Fruit fly (Drosophila melanogaster) whole organism, embryonic: ENCODE data around the gene CG4709.

ENCODE experiments used
- Aef1 ChIP-seq: fragments of 200-800 bp; sonication (Bioruptor generic); IDR thresholded peaks from 3 replicates; pipeline ENCODE4 v1.3.6; 2022; ENCODE audit warnings: missing biosample characterization, missing genetic modification characterization
- CG10147 ChIP-seq: fragments of 200-800 bp; sonication (Bioruptor generic); optimal IDR thresholded peaks from 2 replicates; lab custom pipeline; 2019; ENCODE audit warnings: missing biosample characterization, mild to moderate bottlenecking, missing genetic modification characterization, moderate library complexity
- CG10274 ChIP-seq: fragments of 200-800 bp; sonication (Bioruptor generic); optimal IDR thresholded peaks from 3 replicates; lab custom pipeline; 2017; ENCODE audit warnings: missing biosample characterization, mild to moderate bottlenecking, missing genetic modification characterization
- CG10431 ChIP-seq: fragments of 200-800 bp; sonication (Bioruptor generic); optimal IDR thresholded peaks from 3 replicates; lab custom pipeline; 2018; ENCODE audit warnings: missing biosample characterization, mild to moderate bottlenecking, missing genetic modification characterization
- CG10543 ChIP-seq: fragments of 200-800 bp; sonication (Bioruptor generic); optimal IDR thresholded peaks from 3 replicates; lab custom pipeline; 2017; ENCODE audit warnings: missing biosample characterization, mild to moderate bottlenecking, missing genetic modification characterization, moderate library complexity
- CG10565 ChIP-seq: fragments of 200-800 bp; sonication (Bioruptor generic); optimal IDR thresholded peaks from 3 replicates; lab custom pipeline; 2016; ENCODE audit warnings: missing biosample characterization, mild to moderate bottlenecking, missing genetic modification characterization
- CG12942 ChIP-seq: fragments of 200-800 bp; sonication (Bioruptor generic); optimal IDR thresholded peaks from 3 replicates; lab custom pipeline; 2016; ENCODE audit warnings: missing biosample characterization, missing genetic modification characterization
- CG13775 ChIP-seq: fragments of 200-800 bp; sonication (Bioruptor generic); optimal IDR thresholded peaks from 3 replicates; lab custom pipeline; 2017; ENCODE audit warnings: missing biosample characterization, mild to moderate bottlenecking, missing genetic modification characterization
- CG14441 ChIP-seq: fragments of 200-800 bp; sonication (Bioruptor generic); IDR thresholded peaks from 2 replicates; pipeline ENCODE4 v1.3.6; 2022; ENCODE audit warnings: missing biosample characterization, missing genetic modification characterization
- CG15011 ChIP-seq: fragments of 200-800 bp; sonication (Bioruptor generic); optimal IDR thresholded peaks from 3 replicates; lab custom pipeline; 2018; ENCODE audit warnings: missing biosample characterization, mild to moderate bottlenecking, missing genetic modification characterization
- CG15514 ChIP-seq: fragments of 200-800 bp; sonication (Bioruptor generic); optimal IDR thresholded peaks from 3 replicates; lab custom pipeline; 2017; ENCODE audit warnings: missing biosample characterization, missing genetic modification characterization, mild to moderate bottlenecking, moderate library complexity, missing genetic modification reagents
- CG15696 ChIP-seq: fragments of 200-800 bp; sonication (Bioruptor generic); optimal IDR thresholded peaks from 2 replicates; lab custom pipeline; 2019; ENCODE audit warnings: missing biosample characterization, mild to moderate bottlenecking, missing genetic modification characterization, moderate library complexity
- CG16813 ChIP-seq: fragments of 200-800 bp; sonication (Bioruptor generic); IDR thresholded peaks from 3 replicates; pipeline ENCODE4 v1.3.6; 2022; ENCODE audit warnings: missing biosample characterization, missing genetic modification characterization; ENCODE audit not compliant: partially characterized antibody
- CG17568 ChIP-seq: fragments of 200-800 bp; sonication (Bioruptor generic); optimal IDR thresholded peaks from 2 replicates; lab custom pipeline; 2018; ENCODE audit warnings: missing biosample characterization, mild to moderate bottlenecking, missing genetic modification characterization, moderate library complexity
- CG2120 ChIP-seq: fragments of 200-800 bp; sonication (Bioruptor generic); optimal IDR thresholded peaks from 3 replicates; lab custom pipeline; 2016; ENCODE audit warnings: missing biosample characterization, missing genetic modification characterization
- CG3065 ChIP-seq: fragments of 200-800 bp; sonication (Bioruptor generic); optimal IDR thresholded peaks from 2 replicates; lab custom pipeline; 2016; ENCODE audit warnings: missing biosample characterization, missing genetic modification characterization
- CG3838 ChIP-seq: fragments of 200-800 bp; sonication (Bioruptor generic); optimal IDR thresholded peaks from 3 replicates; lab custom pipeline; 2016; ENCODE audit warnings: missing biosample characterization, missing genetic modification characterization
- CG6254 ChIP-seq: fragments of 200-800 bp; sonication (Bioruptor generic); optimal IDR thresholded peaks from 3 replicates; lab custom pipeline; 2017; ENCODE audit warnings: mild to moderate bottlenecking, missing biosample characterization, missing genetic modification reagents, missing genetic modification characterization
- CG6272 ChIP-seq: fragments of 200-800 bp; sonication (Bioruptor generic); IDR thresholded peaks from 2 replicates; pipeline ENCODE4 v1.3.6; 2022; ENCODE audit warnings: missing biosample characterization, missing genetic modification characterization
- CG6765 ChIP-seq: fragments of 200-800 bp; sonication (Bioruptor generic); optimal IDR thresholded peaks from 3 replicates; lab custom pipeline; 2017; ENCODE audit warnings: missing biosample characterization, mild to moderate bottlenecking, missing genetic modification characterization
- CG6813 ChIP-seq: fragments of 200-800 bp; sonication (Bioruptor generic); optimal IDR thresholded peaks from 2 replicates; lab custom pipeline; 2017; ENCODE audit warnings: missing biosample characterization, missing genetic modification characterization, mild to moderate bottlenecking, moderate library complexity, missing genetic modification reagents
- CG7928 ChIP-seq: fragments of 200-800 bp; sonication (Bioruptor generic); optimal IDR thresholded peaks from 2 replicates; lab custom pipeline; 2017; ENCODE audit warnings: missing biosample characterization, mild to moderate bottlenecking, missing genetic modification characterization
- CG8290 ChIP-seq, 3 experiments: fragments of 200-800 bp; sonication (Bioruptor generic); optimal IDR thresholded peaks; 2 replicates each; lab custom pipeline; 2016 to 2019; ENCODE audit warnings: missing biosample characterization in 3 of 3, missing genetic modification characterization in 3 of 3, mild to moderate bottlenecking in 2 of 3, moderate library complexity in 1 of 3
- CG9876 ChIP-seq: fragments of 200-800 bp; sonication (Bioruptor generic); optimal IDR thresholded peaks from 2 replicates; lab custom pipeline; 2016; ENCODE audit warnings: missing biosample characterization, missing genetic modification characterization
- CTCF ChIP-seq: fragments of 200-800 bp; sonication (Bioruptor generic); optimal IDR thresholded peaks from 2 replicates; lab custom pipeline; 2017; ENCODE audit warnings: missing biosample characterization, mild to moderate bottlenecking, missing genetic modification characterization, moderate library complexity
- Deaf1 ChIP-seq: fragments of 200-800 bp; optimal IDR thresholded peaks from 3 replicates; lab custom pipeline; 2019; ENCODE audit warnings: missing biosample characterization, mild to moderate bottlenecking, missing genetic modification characterization, moderate library complexity
- E2f1 ChIP-seq: fragments of 200-800 bp; sonication (Bioruptor generic); IDR thresholded peaks from 2 replicates; pipeline ENCODE4 v1.3.6; 2022; ENCODE audit warnings: missing biosample characterization, missing genetic modification characterization
- HHEX ChIP-seq: fragments of 200-800 bp; sonication (Bioruptor generic); optimal IDR thresholded peaks from 3 replicates; lab custom pipeline; 2017; ENCODE audit warnings: missing biosample characterization, mild to moderate bottlenecking, missing genetic modification characterization, missing genetic modification reagents
- HmgD ChIP-seq: fragments of 200-800 bp; sonication (Bioruptor generic); optimal IDR thresholded peaks from 3 replicates; lab custom pipeline; 2016; ENCODE audit warnings: missing biosample characterization, missing genetic modification characterization
- Hr3 ChIP-seq: fragments of 200-800 bp; sonication (Bioruptor generic); optimal IDR thresholded peaks from 3 replicates; lab custom pipeline; 2016; ENCODE audit warnings: missing biosample characterization, missing genetic modification characterization
- MBD-R2 ChIP-seq: fragments of 200-800 bp; sonication (Bioruptor generic); IDR thresholded peaks from 2 replicates; pipeline ENCODE4 v1.3.6; 2022; ENCODE audit warnings: missing biosample characterization, missing genetic modification characterization
- Meics ChIP-seq: fragments of 200-800 bp; sonication (Bioruptor generic); optimal IDR thresholded peaks from 2 replicates; lab custom pipeline; 2017; ENCODE audit warnings: missing biosample characterization, mild to moderate bottlenecking, missing genetic modification characterization
- NC2β ChIP-seq: fragments of 200-800 bp; sonication (Bioruptor generic); optimal IDR thresholded peaks from 2 replicates; lab custom pipeline; 2016; ENCODE audit warnings: missing biosample characterization, missing genetic modification characterization
- Six4 ChIP-seq: fragments of 200-800 bp; sonication (Bioruptor generic); optimal IDR thresholded peaks from 2 replicates; lab custom pipeline; 2016; ENCODE audit warnings: missing biosample characterization, missing genetic modification characterization
- Sox102F ChIP-seq: fragments of 200-800 bp; sonication (Bioruptor generic); optimal IDR thresholded peaks from 2 replicates; lab custom pipeline; 2018; ENCODE audit warnings: missing biosample characterization, mild to moderate bottlenecking, missing genetic modification characterization, moderate library complexity
- Vsx1 ChIP-seq: fragments of 200-800 bp; sonication (Bioruptor generic); optimal IDR thresholded peaks from 2 replicates; lab custom pipeline; 2017; ENCODE audit warnings: missing biosample characterization, mild to moderate bottlenecking, missing genetic modification characterization, missing genetic modification reagents
- ap ChIP-seq: fragments of 200-800 bp; sonication (Bioruptor generic); IDR thresholded peaks from 2 replicates; pipeline ENCODE4 v1.3.6; 2022; ENCODE audit warnings: missing biosample characterization, missing genetic modification characterization
- br ChIP-seq: fragments of >200 bp; optimal IDR thresholded peaks from 2 replicates; lab custom pipeline; 2017
- cg ChIP-seq: fragments of 200-800 bp; sonication (Bioruptor generic); optimal IDR thresholded peaks from 3 replicates; lab custom pipeline; 2019; ENCODE audit warnings: missing biosample characterization, mild to moderate bottlenecking, missing genetic modification characterization, moderate library complexity
- crp ChIP-seq, 2 experiments: fragments of 200-800 bp; sonication (Bioruptor generic); optimal IDR thresholded peaks; 2 replicates in 1 of 2; 3 replicates in 1 of 2; lab custom pipeline; 2017; ENCODE audit warnings: missing biosample characterization in 2 of 2, missing genetic modification characterization in 2 of 2, mild to moderate bottlenecking in 1 of 2, moderate library complexity in 1 of 2
- fd96Cb ChIP-seq: fragments of 200-800 bp; sonication (Bioruptor generic); optimal IDR thresholded peaks from 2 replicates; lab custom pipeline; 2018; ENCODE audit warnings: missing biosample characterization, mild to moderate bottlenecking, missing genetic modification characterization, moderate library complexity
- gem ChIP-seq: fragments of 200-800 bp; sonication (Bioruptor generic); optimal IDR thresholded peaks from 2 replicates; lab custom pipeline; 2019; ENCODE audit warnings: missing biosample characterization, mild to moderate bottlenecking, missing genetic modification characterization, moderate library complexity
- grau ChIP-seq: fragments of 200-800 bp; optimal IDR thresholded peaks from 3 replicates; lab custom pipeline; 2019; ENCODE audit warnings: missing biosample characterization, mild to moderate bottlenecking, missing genetic modification characterization, moderate library complexity
- insv ChIP-seq, 2 experiments: fragments of 200-800 bp; sonication (Bioruptor generic); optimal IDR thresholded peaks; 3 replicates each; lab custom pipeline; 2016 to 2018; ENCODE audit warnings: missing biosample characterization in 2 of 2, missing genetic modification characterization in 2 of 2
- lbe ChIP-seq: fragments of 200-800 bp; sonication (Bioruptor generic); optimal IDR thresholded peaks from 2 replicates; lab custom pipeline; 2016; ENCODE audit warnings: missing biosample characterization, mild to moderate bottlenecking, missing genetic modification characterization
- odd ChIP-seq: fragments of 200-800 bp; sonication (Bioruptor generic); optimal IDR thresholded peaks from 2 replicates; lab custom pipeline; 2017; ENCODE audit warnings: missing biosample characterization, mild to moderate bottlenecking, missing genetic modification characterization
- slbo ChIP-seq: fragments of 200-800 bp; sonication (Bioruptor generic); IDR thresholded peaks from 2 replicates; pipeline ENCODE4 v1.3.6; 2022; ENCODE audit warnings: missing biosample characterization, missing genetic modification characterization
- stwl ChIP-seq: fragments of 200-800 bp; sonication (Bioruptor generic); optimal IDR thresholded peaks from 3 replicates; lab custom pipeline; 2018; ENCODE audit warnings: missing biosample characterization, mild to moderate bottlenecking, missing genetic modification characterization, moderate library complexity
- tio ChIP-seq: fragments of 200-800 bp; sonication (Bioruptor generic); optimal IDR thresholded peaks from 2 replicates; lab custom pipeline; 2017; ENCODE audit warnings: missing biosample characterization, missing genetic modification characterization, inconsistent platforms
- usp ChIP-seq: fragments of >200 bp; optimal IDR thresholded peaks from 2 replicates; lab custom pipeline; 2017; ENCODE audit warnings: missing biosample characterization, missing genetic modification characterization
- zen ChIP-seq: fragments of 200-800 bp; sonication (Bioruptor generic); optimal IDR thresholded peaks from 3 replicates; lab custom pipeline; 2018; ENCODE audit warnings: missing biosample characterization, mild to moderate bottlenecking, missing genetic modification characterization, moderate library complexity

Gene CG4709

dm6 chr2L:10003593-10003992 is 49.5 kb downstream of the CG4709 start, which contains the start of gene Ndf (continued):
- TF ChIP-seq CG10565 (GFP tag; lab: Kevin White, UChicago) (no peak), fd96Cb (tag; lab: Kevin White, UChicago) (peak; percentile 21), CG6254 (GFP tag; lab: Kevin White, UChicago) (peak; percentile 7), CG6813 (GFP tag; lab: Kevin White, UChicago) (peak; percentile 24), CG17568 (GFP tag; lab: Kevin White, UChicago) (no peak), usp (GFP tag; lab: Kevin White, UChicago) (no peak), E2f1 (GFP tag; lab: Robert Waterston, UW) (peak; percentile 70), HmgD (GFP tag; lab: Kevin White, UChicago) (peak; percentile 8), CTCF (no peak), CG6272 (peak; percentile 59), NC2β (GFP tag; lab: Kevin White, UChicago) (peak; percentile 69), odd (GFP tag; lab: Kevin White, UChicago) (no peak), CG10147 (GFP tag; lab: Kevin White, UChicago) (peak; percentile 44), CG10543 (GFP tag; lab: Kevin White, UChicago) (peak; percentile 56), zen (peak; percentile 59), CG3065 (GFP tag; lab: Kevin White, UChicago) (peak; percentile 13), CG15514 (GFP tag; lab: Kevin White, UChicago) (peak; percentile 91), slbo (GFP tag; lab: Robert Waterston, UW) (peak; percentile 85), Sox102F (GFP tag; lab: Kevin White, UChicago) (no peak), stwl (tag; lab: Kevin White, UChicago) (peak; percentile 93), insv (GFP tag; optimal IDR thresholded peaks at IDR 0.05; lab: Kevin White, UChicago) (no peak), CG16813 (GFP tag; lab: Robert Waterston, UW) (peak; percentile 78), CG13775 (GFP tag; lab: Kevin White, UChicago) (peak; percentile 52), CG2120 (peak; percentile 77), CG7928 (GFP tag; lab: Kevin White, UChicago) (no peak), MBD-R2 (GFP tag; lab: Robert Waterston, UW) (peak; percentile 71), HHEX (GFP tag; lab: Kevin White, UChicago) (peak; percentile 27), Aef1 (peak; percentile 53), crp (GFP tag; optimal IDR thresholded peaks at IDR 0.05; lab: Kevin White, UChicago) (peak in 1 of 2 experiments; percentile 16), Vsx1 (GFP tag; lab: Kevin White, UChicago) (no peak), CG9876 (peak; percentile 32), ap (GFP tag; lab: Robert Waterston, UW) (no peak), Six4 (GFP tag; lab: Kevin White, UChicago) (peak; percentile 15), br (lab: Kevin White, UChicago) (no peak), CG15696 (peak; percentile 50), CG14441 (peak; percentile 38; the same call in 1 of the 2 replicates), tio (GFP tag; lab: Kevin White, UChicago) (no peak), CG8290 (GFP tag; optimal IDR thresholded peaks at IDR 0.05; lab: Kevin White, UChicago) (peak; percentile 43), CG8290 (tag; optimal IDR thresholded peaks at IDR 0.05; lab: Kevin White, UChicago) (peak; percentile 54 to 88), CG3838 (no peak), Hr3 (peak; percentile 45), CG10431 (GFP tag; lab: Kevin White, UChicago) (peak; percentile 0), cg (no peak), Deaf1 (tag; lab: Kevin White, UChicago) (peak; percentile 23), Meics (GFP tag; lab: Kevin White, UChicago) (peak; percentile 63), grau (tag; lab: Kevin White, UChicago) (peak; percentile 62), lbe (peak; percentile 15), CG15011 (GFP tag; lab: Kevin White, UChicago) (no peak), gem (tag; lab: Kevin White, UChicago) (peak; percentile 65), CG10274 (GFP tag; lab: Kevin White, UChicago) (peak; percentile 9), CG12942 (GFP tag; lab: Kevin White, UChicago) (peak; percentile 50), CG6765 (GFP tag; lab: Kevin White, UChicago) (no peak)
